Worm (Caenorhabditis elegans): ENCODE results near the gene W09G10.9.

The W09G10.9 gene

DNA sequence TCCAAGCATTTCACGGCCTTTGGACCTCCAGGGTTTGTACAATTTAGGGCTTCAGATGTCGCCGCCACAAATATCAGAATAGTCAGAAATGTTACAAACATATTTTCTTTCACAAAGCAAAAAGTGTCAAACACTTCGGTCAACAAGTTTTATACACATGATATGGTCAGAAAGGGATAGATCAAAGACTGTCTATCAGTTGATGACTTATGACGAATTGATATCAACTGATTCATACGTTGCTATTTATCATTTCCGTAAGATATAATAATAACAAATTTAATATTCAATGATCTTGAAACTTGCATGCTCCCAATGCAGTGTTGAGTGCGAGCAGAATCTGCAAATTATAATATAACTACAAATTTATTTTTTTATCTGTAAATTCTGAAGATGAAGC, 39.0 kb downstream of the W09G10.9 start, which contains the start of gene W10G11.1:
TSS of gene W10G11.1 (minus strand) at position 101 of the 400 bp plus-strand sequence.
- TF ChIP-seq unc-62 (GFP tag; optimal IDR thresholded peaks at IDR 0.05): no peak

DNA sequence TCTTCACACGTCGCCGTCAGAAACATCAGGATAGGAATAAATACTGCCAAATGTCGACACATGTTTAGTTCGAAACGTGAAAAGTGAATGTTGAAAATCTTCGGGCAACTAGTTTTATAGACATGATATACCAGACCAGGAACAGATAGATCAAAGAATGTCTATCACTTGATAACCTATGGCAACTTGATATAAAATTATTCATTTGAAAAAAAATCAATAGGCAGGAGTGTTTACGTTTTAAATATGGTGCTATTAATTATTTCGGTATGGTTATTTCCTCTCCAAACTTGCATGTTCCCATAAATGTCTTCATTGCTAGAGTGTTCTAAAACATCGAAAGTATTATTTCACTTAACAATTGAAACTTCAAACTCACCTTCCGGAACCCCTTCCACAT, 40.0 kb downstream of the W09G10.9 start, which contains the start of gene W10G11.2:
TSS of gene W10G11.2 (minus strand) at position 101 of the 400 bp plus-strand sequence.
- no peak for TF ChIP-seq unc-62 (GFP tag; optimal IDR thresholded peaks at IDR 0.05)

DNA sequence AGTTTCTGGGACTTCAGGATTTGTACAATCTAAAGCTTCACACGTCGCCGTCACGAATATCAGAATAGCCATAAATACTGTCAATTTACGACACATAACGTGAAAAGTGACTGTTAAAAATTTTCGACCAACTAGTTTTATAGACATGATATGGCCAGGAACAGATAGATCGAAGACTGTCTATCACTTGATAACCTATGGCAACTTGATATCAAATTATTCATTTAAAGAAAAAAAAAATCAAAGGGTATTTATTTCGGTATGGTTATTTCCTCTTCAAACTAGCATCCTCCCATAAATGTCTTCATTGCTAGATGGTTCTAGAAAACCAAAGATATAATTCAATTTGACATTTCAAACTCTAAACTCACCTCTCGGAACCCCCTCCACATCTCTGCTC, 40.8 kb downstream of the W09G10.9 start, which contains the start of gene W10G11.3:
TSS of gene W10G11.3 (minus strand) at position 101 of the 400 bp plus-strand sequence.
- TF ChIP-seq unc-62 (GFP tag; optimal IDR thresholded peaks at IDR 0.05): no peak

DNA sequence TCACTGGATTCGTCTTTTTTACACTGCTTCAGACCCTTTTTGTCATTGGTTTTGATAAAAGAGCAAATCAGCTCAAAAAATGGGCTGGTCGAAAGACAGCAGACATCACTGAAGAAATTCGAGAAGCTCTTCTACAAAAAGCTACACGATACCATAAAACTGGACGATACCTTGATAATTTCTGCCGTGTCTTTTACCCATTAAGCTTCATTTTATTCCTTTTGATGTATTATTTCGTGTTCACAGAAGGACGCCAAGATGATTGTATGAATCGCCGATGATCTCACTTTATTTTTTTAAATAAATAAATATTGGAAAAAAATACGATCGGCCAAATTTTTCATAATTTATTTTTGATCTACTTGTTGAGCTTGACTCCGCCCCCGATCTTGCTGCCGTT, 45.5 kb downstream of the W09G10.9 start:
- no peak for TF ChIP-seq unc-62 (GFP tag; optimal IDR thresholded peaks at IDR 0.05)

DNA sequence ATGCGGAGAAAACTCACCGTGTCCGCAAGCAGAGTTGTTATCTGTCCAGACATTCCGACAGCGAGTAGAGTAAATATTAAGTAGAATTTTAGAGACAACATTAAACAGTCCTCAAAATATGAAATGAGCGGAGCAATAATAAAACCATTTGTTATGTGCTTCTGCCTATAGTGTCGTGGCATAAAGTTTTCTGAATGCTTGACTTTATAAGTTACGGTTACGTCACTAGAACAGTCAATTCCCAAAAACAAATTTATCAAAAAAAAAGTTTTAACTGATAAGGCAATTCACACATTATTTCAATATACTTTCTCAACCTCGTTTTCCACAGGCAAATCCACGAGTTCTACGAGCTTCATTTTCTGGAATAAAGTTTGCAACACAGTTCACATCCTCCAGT, 47.5 kb downstream of the W09G10.9 start, which contains the start of gene clec-127:
TSS of gene clec-127 (minus strand) at position 101 of the 400 bp plus-strand sequence.
- TF ChIP-seq unc-62 (GFP tag; optimal IDR thresholded peaks at IDR 0.05): no peak

DNA sequence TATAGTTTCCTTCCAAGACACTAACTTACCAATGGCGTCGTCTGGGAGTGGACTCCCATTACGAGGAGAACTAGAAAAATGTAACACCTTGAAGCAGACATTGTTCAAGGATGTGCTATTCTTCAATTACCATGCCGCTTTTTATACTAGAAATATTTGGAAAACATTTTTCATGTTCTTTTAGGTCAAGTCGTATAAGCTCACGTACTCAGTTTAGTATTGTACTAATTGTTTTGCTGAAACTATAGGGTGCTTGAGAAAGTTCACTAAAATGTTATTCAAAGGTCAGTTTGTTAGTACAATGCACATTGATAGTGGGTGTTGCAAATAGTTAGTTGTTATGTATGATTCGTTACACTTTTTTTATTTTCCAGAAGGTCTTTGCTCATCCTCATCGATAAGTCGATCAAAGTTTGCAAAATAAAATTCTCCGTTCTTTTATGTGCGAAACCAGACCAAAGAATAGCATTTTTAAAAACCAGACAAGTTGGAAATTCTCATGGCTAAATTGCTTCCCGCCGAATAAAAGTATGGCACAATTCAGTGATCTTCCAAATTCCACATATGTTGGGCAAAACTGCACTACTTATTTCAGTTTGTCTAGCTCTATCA, 49.4 kb downstream of the W09G10.9 start, which contains the start of the genes clec-128 and clec-129:
TSS of gene clec-128 (minus strand) at position 101 of the 612 bp plus-strand sequence.
TSS of gene clec-129 (plus strand) at position 562 of the 612 bp plus-strand sequence.
- TF ChIP-seq unc-62 (GFP tag; optimal IDR thresholded peaks at IDR 0.05): no peak

All from whole organism, dauer.